Worm (Caenorhabditis elegans) whole organism, mixed stage, embryonic: ENCODE results near the gene C43H6.6.

Experiments
- drap-1 ChIP-seq: fragments of 200-800 bp; sonication (Bioruptor generic); optimal IDR thresholded peaks from 3 replicates; lab custom pipeline; 2018; ENCODE audit warnings: mild to moderate bottlenecking, missing genetic modification characterization, missing compliant biosample characterization
- hlh-1 ChIP-seq: fragments of 150-350 bp; optimal IDR thresholded peaks from 2 replicates; lab custom pipeline; 2014; ENCODE audit warnings: missing biosample characterization, missing genetic modification reagents, missing genetic modification characterization
- mab-5 ChIP-seq: fragments of 150-350 bp; optimal IDR thresholded peaks from 2 replicates; lab custom pipeline; 2014; ENCODE audit warnings: missing biosample characterization, missing genetic modification characterization
- nhr-12 ChIP-seq: fragments of 150-350 bp; optimal IDR thresholded peaks from 2 replicates; lab custom pipeline; 2014; ENCODE audit warnings: missing biosample characterization, missing genetic modification characterization
- nhr-237 ChIP-seq: fragments of 150-350 bp; optimal IDR thresholded peaks from 2 replicates; lab custom pipeline; 2014; ENCODE audit warnings: missing biosample characterization, missing genetic modification characterization
- snpc-4 ChIP-seq: fragments of 150-350 bp; optimal IDR thresholded peaks from 2 replicates; lab custom pipeline; 2014; ENCODE audit warnings: missing biosample characterization, missing genetic modification characterization
- unc-62 ChIP-seq: fragments of 150-350 bp; optimal IDR thresholded peaks from 2 replicates; lab custom pipeline; 2014; ENCODE audit warnings: missing biosample characterization, missing genetic modification reagents, missing genetic modification characterization

- no peak for TF ChIP-seq nhr-237 (tag; lab: Kevin White, UChicago)
- no peak for TF ChIP-seq mab-5 (tag; lab: Kevin White, UChicago)
- TF ChIP-seq unc-62 (GFP tag; lab: Kevin White, UChicago): peak; percentile 58
- no peak for TF ChIP-seq nhr-12 (tag; lab: Kevin White, UChicago)
- TF ChIP-seq snpc-4 (tag; lab: Kevin White, UChicago): no peak
- TF ChIP-seq hlh-1 (tag; lab: Kevin White, UChicago): peak; percentile 84
- TF ChIP-seq drap-1 (GFP tag; lab: Kevin White, UChicago): peak; percentile 2
Measured at ce11 chrX:2432459-2432858, 37.4 kb downstream of the C43H6.6 start.
